Fruit fly (Drosophila melanogaster) whole organism, embryonic: ENCODE data around the gene CG42828.

Experiments used
- Atf-2 ChIP-seq: fragments of 200-800 bp; sonication (Bioruptor generic); optimal IDR thresholded peaks from 2 replicates; lab custom pipeline; 2016; ENCODE audit warnings: missing biosample characterization, missing genetic modification characterization
- Awh ChIP-seq: fragments of 200-800 bp; sonication (Bioruptor generic); IDR thresholded peaks from 2 replicates; pipeline ENCODE4, ENCODE4 v1.3.6; 2022; ENCODE audit warnings: missing biosample characterization, missing genetic modification characterization
- BtbVII ChIP-seq: fragments of 200-800 bp; sonication (Bioruptor generic); optimal IDR thresholded peaks from 3 replicates; lab custom pipeline; 2017; ENCODE audit warnings: missing biosample characterization, mild to moderate bottlenecking, missing genetic modification characterization
- CG10565 ChIP-seq: fragments of 200-800 bp; sonication (Bioruptor generic); optimal IDR thresholded peaks from 3 replicates; lab custom pipeline; 2016; ENCODE audit warnings: missing biosample characterization, mild to moderate bottlenecking, missing genetic modification characterization
- CG10959 ChIP-seq: fragments of 200-800 bp; sonication (Bioruptor generic); IDR thresholded peaks from 2 replicates; pipeline ENCODE4 v1.3.6; 2022; ENCODE audit warnings: missing biosample characterization, missing genetic modification characterization
- CG11695 ChIP-seq: fragments of 200-800 bp; sonication (Bioruptor generic); IDR thresholded peaks from 3 replicates; pipeline ENCODE4 v1.3.6; 2022; ENCODE audit warnings: missing biosample characterization, missing genetic modification characterization
- CG11723 ChIP-seq: fragments of 200-800 bp; sonication (Bioruptor generic); optimal IDR thresholded peaks from 2 replicates; lab custom pipeline; 2017; ENCODE audit warnings: missing biosample characterization, mild to moderate bottlenecking, missing genetic modification characterization
- CG12236 ChIP-seq: fragments of 200-800 bp; sonication (Bioruptor generic); optimal IDR thresholded peaks from 2 replicates; lab custom pipeline; 2016; ENCODE audit warnings: missing biosample characterization, missing genetic modification characterization
- CG12942 ChIP-seq: fragments of 200-800 bp; sonication (Bioruptor generic); optimal IDR thresholded peaks from 3 replicates; lab custom pipeline; 2016; ENCODE audit warnings: missing biosample characterization, missing genetic modification characterization
- CG13296 ChIP-seq: fragments of 200-800 bp; sonication (Bioruptor generic); optimal IDR thresholded peaks from 3 replicates; lab custom pipeline; 2018; ENCODE audit warnings: missing biosample characterization, mild to moderate bottlenecking, missing genetic modification characterization
- CG15011 ChIP-seq: fragments of 200-800 bp; sonication (Bioruptor generic); optimal IDR thresholded peaks from 3 replicates; lab custom pipeline; 2018; ENCODE audit warnings: missing biosample characterization, mild to moderate bottlenecking, missing genetic modification characterization
- CG1529 ChIP-seq: fragments of 200-800 bp; sonication (Bioruptor generic); optimal IDR thresholded peaks from 3 replicates; lab custom pipeline; 2018; ENCODE audit warnings: missing biosample characterization, missing genetic modification characterization
- CG15696 ChIP-seq: fragments of 200-800 bp; sonication (Bioruptor generic); optimal IDR thresholded peaks from 2 replicates; lab custom pipeline; 2019; ENCODE audit warnings: missing biosample characterization, mild to moderate bottlenecking, missing genetic modification characterization, moderate library complexity
- CG1603 ChIP-seq: fragments of 200-800 bp; sonication (Bioruptor generic); optimal IDR thresholded peaks from 2 replicates; lab custom pipeline; 2019; ENCODE audit warnings: missing biosample characterization, mild to moderate bottlenecking, missing genetic modification characterization, moderate library complexity
- CG17328 ChIP-seq: fragments of 200-800 bp; sonication (Bioruptor generic); IDR thresholded peaks from 2 replicates; pipeline ENCODE4 v1.3.6; 2022; ENCODE audit warnings: missing biosample characterization, missing genetic modification characterization
- CG1832 ChIP-seq: fragments of 200-800 bp; sonication (Bioruptor generic); optimal IDR thresholded peaks from 2 replicates; lab custom pipeline; 2017; ENCODE audit warnings: missing biosample characterization, mild to moderate bottlenecking, missing genetic modification characterization, inconsistent platforms
- CG2875 ChIP-seq: fragments of 200-800 bp; sonication (Bioruptor generic); optimal IDR thresholded peaks from 2 replicates; lab custom pipeline; 2017; ENCODE audit warnings: missing biosample characterization, mild to moderate bottlenecking, missing genetic modification characterization, missing genetic modification reagents
- CG33557 ChIP-seq: fragments of 200-800 bp; sonication (Bioruptor generic); optimal IDR thresholded peaks from 2 replicates; lab custom pipeline; 2019; ENCODE audit warnings: missing biosample characterization, mild to moderate bottlenecking, missing genetic modification characterization, moderate library complexity
- CG4617 ChIP-seq: fragments of 200-800 bp; sonication (Bioruptor generic); optimal IDR thresholded peaks from 3 replicates; lab custom pipeline; 2016; ENCODE audit warnings: missing biosample characterization, missing genetic modification characterization, borderline replicate concordance
- CG4820 ChIP-seq: fragments of 200-800 bp; sonication (Bioruptor generic); optimal IDR thresholded peaks from 3 replicates; lab custom pipeline; 2016; ENCODE audit warnings: missing biosample characterization, missing genetic modification characterization
- CG4854 ChIP-seq: fragments of 200-800 bp; sonication (Bioruptor generic); optimal IDR thresholded peaks from 2 replicates; lab custom pipeline; 2016; ENCODE audit warnings: missing biosample characterization, missing genetic modification characterization, inconsistent platforms
- CG5245 ChIP-seq: fragments of 200-800 bp; sonication (Bioruptor generic); optimal IDR thresholded peaks from 3 replicates; lab custom pipeline; 2016; ENCODE audit warnings: missing biosample characterization, missing genetic modification characterization
- CG6689 ChIP-seq: fragments of 200-800 bp; sonication (Bioruptor generic); IDR thresholded peaks from 2 replicates; pipeline ENCODE4 v1.3.6; 2022; ENCODE audit warnings: missing biosample characterization, missing genetic modification characterization
- CG9609 ChIP-seq: fragments of 200-800 bp; sonication (Bioruptor generic); optimal IDR thresholded peaks from 3 replicates; lab custom pipeline; 2016; ENCODE audit warnings: missing biosample characterization, missing genetic modification characterization
- Dbx ChIP-seq: fragments of 200-800 bp; sonication (Bioruptor generic); IDR thresholded peaks from 3 replicates; pipeline ENCODE4 v1.3.6; 2022; ENCODE audit warnings: missing biosample characterization, missing genetic modification characterization
- Fer3 ChIP-seq: fragments of 200-800 bp; sonication (Bioruptor generic); optimal IDR thresholded peaks from 2 replicates; lab custom pipeline; 2018; ENCODE audit warnings: missing biosample characterization, mild to moderate bottlenecking, missing genetic modification characterization, moderate library complexity
- HmgD ChIP-seq: fragments of 200-800 bp; sonication (Bioruptor generic); optimal IDR thresholded peaks from 3 replicates; lab custom pipeline; 2016; ENCODE audit warnings: missing biosample characterization, missing genetic modification characterization
- Mad ChIP-seq: fragments of 200-800 bp; sonication (Bioruptor generic); optimal IDR thresholded peaks from 2 replicates; lab custom pipeline; 2016; ENCODE audit warnings: missing biosample characterization, missing genetic modification characterization
- Med ChIP-seq: fragments of 200-800 bp; sonication (Bioruptor generic); peaks from one replicate; lab custom pipeline; 2016; ENCODE audit warnings: missing biosample characterization, missing genetic modification characterization, mild to moderate bottlenecking, inconsistent platforms, moderate library complexity
- NC2β ChIP-seq: fragments of 200-800 bp; sonication (Bioruptor generic); optimal IDR thresholded peaks from 2 replicates; lab custom pipeline; 2016; ENCODE audit warnings: missing biosample characterization, missing genetic modification characterization
- Nf-YB ChIP-seq: fragments of 200-800 bp; sonication (Bioruptor generic); optimal IDR thresholded peaks from 3 replicates; lab custom pipeline; 2019; ENCODE audit warnings: missing biosample characterization, mild to moderate bottlenecking, missing genetic modification characterization, moderate library complexity
- Pdp1 ChIP-seq, 2 experiments: fragments of 200-800 bp; sonication (Bioruptor generic); optimal IDR thresholded peaks; 3 replicates each; lab custom pipeline; 2016; ENCODE audit warnings: missing biosample characterization in 2 of 2, missing genetic modification characterization in 2 of 2, mild to moderate bottlenecking in 1 of 2, moderate library complexity in 1 of 2
- Six4 ChIP-seq: fragments of 200-800 bp; sonication (Bioruptor generic); optimal IDR thresholded peaks from 2 replicates; lab custom pipeline; 2016; ENCODE audit warnings: missing biosample characterization, missing genetic modification characterization
- Sox100B ChIP-seq: fragments of 200-800 bp; sonication (Bioruptor generic); optimal IDR thresholded peaks from 3 replicates; lab custom pipeline; 2018; ENCODE audit warnings: missing biosample characterization, mild to moderate bottlenecking, missing genetic modification characterization
- Sry-δ ChIP-seq: fragments of 200-800 bp; sonication (Bioruptor generic); optimal IDR thresholded peaks from 2 replicates; lab custom pipeline; 2016; ENCODE audit warnings: missing biosample characterization, missing genetic modification characterization
- Ssrp ChIP-seq: fragments of 200-800 bp; sonication (Bioruptor generic); optimal IDR thresholded peaks from 2 replicates; lab custom pipeline; 2018; ENCODE audit warnings: missing biosample characterization, mild to moderate bottlenecking, missing genetic modification characterization, moderate library complexity
- Usf ChIP-seq: fragments of 200-800 bp; sonication (Bioruptor generic); optimal IDR thresholded peaks from 2 replicates; lab custom pipeline; 2017; ENCODE audit warnings: missing genotype, missing biosample characterization, missing genetic modification characterization
- aop ChIP-seq: fragments of 200-800 bp; sonication (Bioruptor generic); IDR thresholded peaks from 2 replicates; pipeline ENCODE4 v1.3.6; 2022; ENCODE audit warnings: missing biosample characterization, missing genetic modification characterization
- caup ChIP-seq: fragments of 200-800 bp; sonication (Bioruptor generic); optimal IDR thresholded peaks from 3 replicates; lab custom pipeline; 2017; ENCODE audit warnings: missing biosample characterization, mild to moderate bottlenecking, missing genetic modification characterization, moderate library complexity; ENCODE audit not compliant: severe bottlenecking
- fd64A ChIP-seq: fragments of 200-800 bp; sonication (Bioruptor generic); optimal IDR thresholded peaks from 3 replicates; lab custom pipeline; 2018; ENCODE audit warnings: missing biosample characterization, mild to moderate bottlenecking, missing genetic modification characterization
- fd96Cb ChIP-seq: fragments of 200-800 bp; sonication (Bioruptor generic); optimal IDR thresholded peaks from 2 replicates; lab custom pipeline; 2018; ENCODE audit warnings: missing biosample characterization, mild to moderate bottlenecking, missing genetic modification characterization, moderate library complexity
- fru ChIP-seq: fragments of >200 bp; optimal IDR thresholded peaks from 2 replicates; lab custom pipeline; 2017
- hth ChIP-seq: fragments of >200 bp; optimal IDR thresholded peaks from 2 replicates; lab custom pipeline; 2017; ENCODE audit warnings: inconsistent platforms
- nerfin-1 ChIP-seq: fragments of 200-800 bp; sonication (Bioruptor generic); optimal IDR thresholded peaks from 3 replicates; lab custom pipeline; 2019; ENCODE audit warnings: missing biosample characterization, mild to moderate bottlenecking, missing genetic modification characterization, moderate library complexity
- org-1 ChIP-seq: fragments of 200-800 bp; sonication (Bioruptor generic); optimal IDR thresholded peaks from 2 replicates; lab custom pipeline; 2017; ENCODE audit warnings: missing biosample characterization, missing genetic modification characterization
- otp ChIP-seq: fragments of 200-800 bp; sonication (Bioruptor generic); IDR thresholded peaks from 3 replicates; pipeline ENCODE4, ENCODE4 v1.3.6; 2022; ENCODE audit warnings: missing biosample characterization, missing genetic modification characterization
- pita ChIP-seq: fragments of 200-800 bp; sonication (Bioruptor generic); optimal IDR thresholded peaks from 2 replicates; lab custom pipeline; 2017; ENCODE audit warnings: missing biosample characterization, mild to moderate bottlenecking, missing genetic modification characterization
- seq ChIP-seq: fragments of 200-800 bp; sonication (Bioruptor generic); IDR thresholded peaks from 2 replicates; pipeline ENCODE4 v1.3.6; 2022; ENCODE audit warnings: missing biosample characterization, missing genetic modification characterization
- slbo ChIP-seq: fragments of 200-800 bp; sonication (Bioruptor generic); IDR thresholded peaks from 2 replicates; pipeline ENCODE4 v1.3.6; 2022; ENCODE audit warnings: missing biosample characterization, missing genetic modification characterization
- zf30C ChIP-seq: fragments of 200-800 bp; sonication (Bioruptor generic); optimal IDR thresholded peaks from 3 replicates; lab custom pipeline; 2018; ENCODE audit warnings: missing biosample characterization, mild to moderate bottlenecking, missing genetic modification characterization

The CG42828 gene

dm6 chr3R:23332535-23333333 lies 40.8 kb upstream of the CG42828 start (continued):
- TF ChIP-seq CG4820 (GFP tag; lab: Kevin White, UChicago) (peak; percentile 1), CG11723 (GFP tag; lab: Kevin White, UChicago) (no peak), fd64A (GFP tag; lab: Kevin White, UChicago) (peak; percentile 42), Mad (GFP tag; lab: Kevin White, UChicago) (no peak), Ssrp (tag; lab: Kevin White, UChicago) (peak; percentile 56), CG10959 (no peak), Awh (GFP tag; lab: Robert Waterston, UW) (peak; percentile 33), Pdp1 (GFP tag; optimal IDR thresholded peaks at IDR 0.05; lab: Kevin White, UChicago) (peak; percentile 49 to 56), CG2875 (peak; percentile 72), Six4 (peak; percentile 32), CG1529 (GFP tag; lab: Kevin White, UChicago) (peak; percentile 56), CG15696 (peak; percentile 61), otp (0 out of 3 replicates have a peak, but pooled peaks have one; percentile 28), zf30C (peak; percentile 59), CG5245 (peak; percentile 2), Usf (GFP tag; lab: Kevin White, UChicago) (no peak), CG15011 (GFP tag; lab: Kevin White, UChicago) (peak; percentile 43), fru (lab: Kevin White, UChicago) (no peak), aop (GFP tag; lab: Robert Waterston, UW) (no peak), Atf-2 (peak; percentile 18), pita (GFP tag; lab: Kevin White, UChicago) (no peak), CG4617 (GFP tag; lab: Kevin White, UChicago) (no peak), CG4854 (peak; percentile 3), Med (GFP tag; lab: Kevin White, UChicago) (peak; percentile 88), CG13296 (GFP tag; lab: Kevin White, UChicago) (peak; percentile 0), CG12236 (GFP tag; lab: Kevin White, UChicago) (peak; percentile 32), BtbVII (GFP tag; lab: Kevin White, UChicago) (peak; percentile 31), CG1603 (tag; lab: Kevin White, UChicago) (peak; percentile 59), CG10565 (GFP tag; lab: Kevin White, UChicago) (no peak), CG33557 (peak; percentile 30), CG17328 (GFP tag; lab: Robert Waterston, UW) (no peak), Nf-YB (GFP tag; lab: Kevin White, UChicago) (peak; percentile 38), caup (peak; percentile 24), CG11695 (GFP tag; lab: Robert Waterston, UW) (0 out of 3 replicates have a peak, but pooled peaks have one; percentile 24), seq (peak; percentile 42; the same call in 1 of the 2 replicates), slbo (GFP tag; lab: Robert Waterston, UW) (peak; percentile 46), fd96Cb (tag; lab: Kevin White, UChicago) (peak; percentile 71), CG9609 (GFP tag; lab: Kevin White, UChicago) (no peak), Dbx (GFP tag; lab: Robert Waterston, UW) (no peak), Fer3 (tag; lab: Kevin White, UChicago) (peak; percentile 62), org-1 (GFP tag; lab: Kevin White, UChicago) (peak; percentile 38), Sox100B (GFP tag; lab: Kevin White, UChicago) (peak; percentile 70), NC2β (GFP tag; lab: Kevin White, UChicago) (no peak), HmgD (GFP tag; lab: Kevin White, UChicago) (no peak), CG1832 (GFP tag; lab: Kevin White, UChicago) (no peak), CG6689 (GFP tag; lab: Robert Waterston, UW) (peak; percentile 56), nerfin-1 (tag; lab: Kevin White, UChicago) (peak; percentile 50), Sry-δ (GFP tag; lab: Kevin White, UChicago) (peak; percentile 11), hth (no peak), CG12942 (GFP tag; lab: Kevin White, UChicago) (peak; percentile 18)
